Fruit fly (Drosophila melanogaster) whole organism, prepupa: ENCODE results near the gene CG13855.

ENCODE experiments used
- Blimp-1 ChIP-seq: fragments of 200-800 bp; sonication (Bioruptor generic); optimal IDR thresholded peaks from 3 replicates; lab custom pipeline; 2017; ENCODE audit warnings: missing biosample characterization, missing genetic modification characterization, mild to moderate bottlenecking, moderate library complexity, missing genetic modification reagents
- CG10631 ChIP-seq: fragments of 200-800 bp; sonication (Bioruptor generic); optimal IDR thresholded peaks from 2 replicates; lab custom pipeline; 2016; ENCODE audit warnings: missing biosample characterization, missing genetic modification characterization
- CG10669 ChIP-seq: fragments of 200-800 bp; sonication (Bioruptor generic); optimal IDR thresholded peaks from 3 replicates; lab custom pipeline; 2018; ENCODE audit warnings: missing biosample characterization, mild to moderate bottlenecking, missing genetic modification characterization, moderate library complexity
- CG11294 ChIP-seq: fragments of 200-800 bp; sonication (Bioruptor generic); IDR thresholded peaks from 2 replicates; pipeline ENCODE4 v1.3.6; 2022; ENCODE audit warnings: missing biosample characterization, missing genetic modification characterization
- CG11762 ChIP-seq: fragments of 200-800 bp; sonication (Bioruptor generic); optimal IDR thresholded peaks from 3 replicates; lab custom pipeline; 2016; ENCODE audit warnings: missing biosample characterization, missing genetic modification characterization; ENCODE audit not compliant: insufficient read depth
- CG15336 ChIP-seq: fragments of 200-800 bp; sonication (Bioruptor generic); IDR thresholded peaks from 2 replicates; pipeline ENCODE4 v1.3.6; 2022; ENCODE audit warnings: missing biosample characterization, missing genetic modification characterization
- CG1621 ChIP-seq: fragments of 200-800 bp; sonication (Bioruptor generic); optimal IDR thresholded peaks from 3 replicates; lab custom pipeline; 2018; ENCODE audit warnings: missing biosample characterization, mild to moderate bottlenecking, missing genetic modification characterization
- CG16779 ChIP-seq: fragments of 200-800 bp; sonication (Bioruptor generic); optimal IDR thresholded peaks from 3 replicates; lab custom pipeline; 2017; ENCODE audit warnings: missing biosample characterization, mild to moderate bottlenecking, missing genetic modification characterization
- CG3032 ChIP-seq: fragments of 200-800 bp; optimal IDR thresholded peaks from 2 replicates; lab custom pipeline; 2019; ENCODE audit warnings: missing biosample characterization, mild to moderate bottlenecking, missing genetic modification characterization, moderate library complexity
- CG31627 ChIP-seq: fragments of 200-800 bp; sonication (Bioruptor generic); optimal IDR thresholded peaks from 3 replicates; lab custom pipeline; 2016; ENCODE audit warnings: missing biosample characterization, missing genetic modification characterization
- CG3919 ChIP-seq: fragments of 200-800 bp; sonication (Bioruptor generic); optimal IDR thresholded peaks from 3 replicates; lab custom pipeline; 2016; ENCODE audit warnings: missing biosample characterization, missing genetic modification characterization
- CG4318 ChIP-seq: fragments of 200-800 bp; sonication (Bioruptor generic); optimal IDR thresholded peaks from 3 replicates; lab custom pipeline; 2017; ENCODE audit warnings: missing biosample characterization, mild to moderate bottlenecking, missing genetic modification characterization
- CG6163 ChIP-seq: fragments of 200-800 bp; sonication (Bioruptor generic); IDR thresholded peaks from 3 replicates; pipeline ENCODE4 v1.3.6; 2022; ENCODE audit warnings: missing biosample characterization, missing genetic modification characterization
- CG6276 ChIP-seq: fragments of 200-800 bp; sonication (Bioruptor generic); optimal IDR thresholded peaks from 2 replicates; lab custom pipeline; 2017; ENCODE audit warnings: missing biosample characterization, mild to moderate bottlenecking, missing genetic modification characterization
- CG6792 ChIP-seq: fragments of 200-800 bp; sonication (Bioruptor generic); optimal IDR thresholded peaks from 3 replicates; lab custom pipeline; 2016; ENCODE audit warnings: missing biosample characterization, missing genetic modification characterization
- CG6808 ChIP-seq: fragments of 200-800 bp; sonication (Bioruptor generic); optimal IDR thresholded peaks from 3 replicates; lab custom pipeline; 2017; ENCODE audit warnings: missing biosample characterization, missing genetic modification characterization, mild to moderate bottlenecking, moderate library complexity, missing genetic modification reagents
- CG6854 ChIP-seq: fragments of 200-800 bp; sonication (Bioruptor generic); optimal IDR thresholded peaks from 2 replicates; lab custom pipeline; 2017; ENCODE audit warnings: missing biosample characterization, mild to moderate bottlenecking, missing genetic modification characterization
- CG7368 ChIP-seq: fragments of 200-800 bp; sonication (Bioruptor generic); optimal IDR thresholded peaks from 3 replicates; lab custom pipeline; 2016; ENCODE audit warnings: missing biosample characterization, missing genetic modification characterization
- CG8119 ChIP-seq: fragments of 200-800 bp; sonication (Bioruptor generic); IDR thresholded peaks from 3 replicates; pipeline ENCODE4 v1.3.6; 2022; ENCODE audit warnings: missing biosample characterization, missing genetic modification characterization
- CG8319 ChIP-seq: fragments of 200-800 bp; sonication (Bioruptor generic); optimal IDR thresholded peaks from 3 replicates; lab custom pipeline; 2016; ENCODE audit warnings: missing biosample characterization, missing genetic modification characterization
- CG8632 ChIP-seq: fragments of 200-800 bp; sonication (Bioruptor generic); optimal IDR thresholded peaks from 3 replicates; lab custom pipeline; 2016; ENCODE audit warnings: missing biosample characterization, missing genetic modification characterization
- CG9139 ChIP-seq: fragments of 200-800 bp; sonication (Bioruptor generic); optimal IDR thresholded peaks from 3 replicates; lab custom pipeline; 2017; ENCODE audit warnings: missing biosample characterization, mild to moderate bottlenecking, missing genetic modification characterization
- Eip78C ChIP-seq: fragments of 200-800 bp; sonication (Bioruptor generic); peaks from one replicate; lab custom pipeline; 2016; ENCODE audit warnings: missing biosample characterization, missing genetic modification characterization
- Eip93F ChIP-seq: fragments of 200-800 bp; sonication (Bioruptor generic); optimal IDR thresholded peaks from 2 replicates; lab custom pipeline; 2016; ENCODE audit warnings: missing biosample characterization, mild to moderate bottlenecking, missing genetic modification characterization
- Ets21C ChIP-seq: fragments of 200-800 bp; sonication (Bioruptor generic); optimal IDR thresholded peaks from 3 replicates; lab custom pipeline; 2016; ENCODE audit warnings: missing biosample characterization, missing genetic modification characterization
- Ets96B ChIP-seq: fragments of 200-800 bp; optimal IDR thresholded peaks from 2 replicates; lab custom pipeline; 2019; ENCODE audit warnings: missing biosample characterization, mild to moderate bottlenecking, missing genetic modification characterization, moderate library complexity
- Gug ChIP-seq: fragments of 200-800 bp; sonication (Bioruptor generic); IDR thresholded peaks from 2 replicates; pipeline ENCODE4 v1.3.6; 2022; ENCODE audit warnings: missing biosample characterization, missing genetic modification characterization
- Hr38 ChIP-seq: sonication (Bioruptor generic); optimal IDR thresholded peaks from 2 replicates; lab custom pipeline; 2016; ENCODE audit warnings: missing biosample characterization, missing genetic modification characterization
- Hr39 ChIP-seq: fragments of 200-800 bp; sonication (Bioruptor generic); optimal IDR thresholded peaks from 2 replicates; lab custom pipeline; 2016; ENCODE audit warnings: missing biosample characterization, missing genetic modification characterization
- Hr4 ChIP-seq: fragments of 200-800 bp; sonication (Bioruptor generic); optimal IDR thresholded peaks from 3 replicates; lab custom pipeline; 2016; ENCODE audit warnings: missing biosample characterization, missing genetic modification characterization
- Lpt ChIP-seq: fragments of 200-800 bp; sonication (Bioruptor generic); optimal IDR thresholded peaks from 3 replicates; lab custom pipeline; 2016; ENCODE audit warnings: missing biosample characterization, missing genetic modification characterization
- Met ChIP-seq: fragments of 200-800 bp; sonication (Bioruptor generic); optimal IDR thresholded peaks from 3 replicates; lab custom pipeline; 2016; ENCODE audit warnings: missing biosample characterization, missing genetic modification characterization
- OdsH ChIP-seq: fragments of 200-800 bp; sonication (Bioruptor generic); optimal IDR thresholded peaks from 3 replicates; lab custom pipeline; 2016; ENCODE audit warnings: missing biosample characterization, missing genetic modification characterization
- Smox ChIP-seq: fragments of 200-800 bp; sonication (Bioruptor generic); optimal IDR thresholded peaks from 3 replicates; lab custom pipeline; 2016; ENCODE audit warnings: missing biosample characterization, missing genetic modification characterization
- Sox102F ChIP-seq: fragments of 200-800 bp; sonication (Bioruptor generic); optimal IDR thresholded peaks from 2 replicates; lab custom pipeline; 2016; ENCODE audit warnings: missing biosample characterization, mild to moderate bottlenecking, missing genetic modification characterization
- Sox14 ChIP-seq: fragments of 200-800 bp; sonication (Bioruptor generic); optimal IDR thresholded peaks from 3 replicates; lab custom pipeline; 2016; ENCODE audit warnings: missing biosample characterization, missing genetic modification characterization
- Sox15 ChIP-seq: fragments of 200-800 bp; sonication (Bioruptor generic); optimal IDR thresholded peaks from 3 replicates; lab custom pipeline; 2016; ENCODE audit warnings: missing biosample characterization, missing genetic modification characterization
- achi ChIP-seq: fragments of 200-800 bp; sonication (Bioruptor generic); optimal IDR thresholded peaks from 3 replicates; lab custom pipeline; 2016; ENCODE audit warnings: missing biosample characterization, missing genetic modification characterization
- acj6 ChIP-seq: fragments of 200-800 bp; sonication (Bioruptor generic); optimal IDR thresholded peaks from 3 replicates; lab custom pipeline; 2016; ENCODE audit warnings: missing biosample characterization, missing genetic modification characterization
- dac ChIP-seq: fragments of 200-800 bp; sonication (Bioruptor generic); optimal IDR thresholded peaks from 2 replicates; lab custom pipeline; 2017; ENCODE audit warnings: missing biosample characterization, mild to moderate bottlenecking, missing genetic modification characterization
- esn ChIP-seq: fragments of 200-800 bp; sonication (Bioruptor generic); optimal IDR thresholded peaks from 2 replicates; lab custom pipeline; 2016; ENCODE audit warnings: missing biosample characterization, mild to moderate bottlenecking, missing genetic modification characterization, moderate library complexity
- fd59A ChIP-seq: fragments of 200-800 bp; sonication (Bioruptor generic); optimal IDR thresholded peaks from 2 replicates; lab custom pipeline; 2017; ENCODE audit warnings: missing biosample characterization, mild to moderate bottlenecking, missing genetic modification characterization, missing genetic modification reagents
- fd85E ChIP-seq: fragments of 200-800 bp; sonication (Bioruptor generic); optimal IDR thresholded peaks from 3 replicates; lab custom pipeline; 2016; ENCODE audit warnings: missing biosample characterization, missing genetic modification characterization
- net ChIP-seq: fragments of 200-800 bp; sonication (Bioruptor generic); optimal IDR thresholded peaks from 3 replicates; lab custom pipeline; 2016; ENCODE audit warnings: missing biosample characterization, missing genetic modification characterization
- salr ChIP-seq, 2 experiments: fragments of 200-800 bp; sonication (Bioruptor generic); optimal IDR thresholded peaks; 3 replicates each; lab custom pipeline; 2016 to 2018; ENCODE audit warnings: missing biosample characterization in 2 of 2, missing genetic modification characterization in 2 of 2, mild to moderate bottlenecking in 1 of 2
- spab ChIP-seq: fragments of 200-800 bp; sonication (Bioruptor generic); optimal IDR thresholded peaks from 2 replicates; lab custom pipeline; 2017; ENCODE audit warnings: missing biosample characterization, mild to moderate bottlenecking, missing genetic modification characterization, missing genetic modification reagents
- ss ChIP-seq, 2 experiments: fragments of 200-800 bp; sonication (Bioruptor generic); optimal IDR thresholded peaks; 2 replicates in 1 of 2; 3 replicates in 1 of 2; lab custom pipeline; 2017 to 2018; ENCODE audit warnings: mild to moderate bottlenecking in 2 of 2, missing biosample characterization in 2 of 2, missing genetic modification characterization in 2 of 2, moderate library complexity in 1 of 2
- svp ChIP-seq: fragments of 200-800 bp; sonication (Bioruptor generic); peaks from one replicate; lab custom pipeline; 2016; ENCODE audit warnings: missing biosample characterization, missing genetic modification characterization
- topi ChIP-seq: fragments of 200-800 bp; sonication (Bioruptor generic); optimal IDR thresholded peaks from 3 replicates; lab custom pipeline; 2016; ENCODE audit warnings: missing biosample characterization, missing genetic modification characterization
- vri ChIP-seq: fragments of 200-800 bp; sonication (Bioruptor generic); optimal IDR thresholded peaks from 3 replicates; lab custom pipeline; 2016; ENCODE audit warnings: missing biosample characterization, mild to moderate bottlenecking, missing genetic modification characterization

Gene CG13855

dm6 chr3R:22447195-22447873 lies 41.6 kb downstream of the CG13855 start, which contains the start of gene CG34288 (continued):
- no peak for TF ChIP-seq topi (GFP tag; lab: Kevin White, UChicago)
- TF ChIP-seq OdsH = no peak
- no peak for TF ChIP-seq CG8632 (GFP tag; lab: Kevin White, UChicago)
- TF ChIP-seq CG4318 (GFP tag; lab: Kevin White, UChicago) = no peak

DNA sequence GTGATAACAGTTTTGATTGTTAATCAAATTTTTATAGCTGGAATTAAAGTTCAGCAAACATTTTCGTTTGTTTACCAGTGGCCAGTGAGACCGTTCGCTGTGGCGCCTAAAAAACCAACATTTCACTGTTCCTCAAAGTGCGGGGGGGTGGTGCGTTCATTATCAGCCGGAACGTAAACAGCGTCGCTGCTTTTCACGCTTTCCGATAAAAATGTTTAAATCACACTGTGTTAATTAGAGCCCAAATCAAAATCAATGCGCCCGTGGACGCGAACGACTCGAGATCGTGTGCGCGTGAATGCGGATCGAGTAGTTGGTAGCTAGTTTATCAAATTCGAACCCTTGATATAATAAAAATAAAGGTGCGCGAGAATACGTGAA lies 42.1 kb downstream of the CG13855 start, which contains the start of gene CG34376:
Gene CG34376, plus strand, starts transcription at position 226 of the 381 bp plus-strand sequence.
- TF ChIP-seq Sox15 (GFP tag; lab: Kevin White, UChicago) (no peak), Sox14 (GFP tag; lab: Kevin White, UChicago) (peak; percentile 18), CG16779 (tag; lab: Kevin White, UChicago) (no peak), CG8319 (GFP tag; lab: Kevin White, UChicago) (no peak), achi (peak; percentile 24), CG6276 (GFP tag; lab: Kevin White, UChicago) (no peak), CG6163 (GFP tag; lab: Robert Waterston, UW) (peak; percentile 74), CG8119 (GFP tag; lab: Robert Waterston, UW) (peak; percentile 73; the same call in 1 of the 3 replicates), Smox (GFP tag; lab: Kevin White, UChicago) (no peak), CG6792 (GFP tag; lab: Kevin White, UChicago) (no peak), vri (GFP tag; lab: Kevin White, UChicago) (peak; percentile 18), Gug (GFP tag; lab: Robert Waterston, UW) (peak; percentile 51), Lpt (GFP tag; lab: Kevin White, UChicago) (no peak), acj6 (no peak), CG1621 (peak; percentile 94), Met (GFP tag; lab: Kevin White, UChicago) (peak; percentile 5), Ets21C (GFP tag; lab: Kevin White, UChicago) (no peak), CG3032 (tag; lab: Kevin White, UChicago) (peak; percentile 6), Sox102F (GFP tag; lab: Kevin White, UChicago) (no peak), topi (GFP tag; lab: Kevin White, UChicago) (peak; percentile 0), CG9139 (peak; percentile 18), CG10631 (GFP tag; lab: Kevin White, UChicago) (peak; percentile 25), CG11294 (GFP tag; lab: Robert Waterston, UW) (no peak), dac (no peak), Eip93F (GFP tag; lab: Kevin White, UChicago) (no peak), Hr39 (no peak), salr (GFP tag; optimal IDR thresholded peaks at IDR 0.05; lab: Kevin White, UChicago) (peak in 1 of 2 experiments; percentile 55), CG15336 (GFP tag; lab: Robert Waterston, UW) (no peak), fd59A (no peak), CG31627 (GFP tag; lab: Kevin White, UChicago) (no peak), esn (GFP tag; lab: Kevin White, UChicago) (no peak), Blimp-1 (GFP tag; lab: Kevin White, UChicago) (no peak), ss (GFP tag; optimal IDR thresholded peaks at IDR 0.05; lab: Kevin White, UChicago) (no peak), svp (GFP tag; lab: Kevin White, UChicago) (peak; percentile 54), CG7368 (no peak), CG11762 (GFP tag; lab: Kevin White, UChicago) (no peak), Ets96B (no peak), Hr4 (GFP tag; lab: Kevin White, UChicago) (no peak), spab (GFP tag; lab: Kevin White, UChicago) (no peak), fd85E (GFP tag; lab: Kevin White, UChicago) (no peak), CG10669 (no peak), CG6808 (no peak), net (GFP tag; lab: Kevin White, UChicago) (peak; percentile 46), CG6854 (GFP tag; lab: Kevin White, UChicago) (peak; percentile 63), Eip78C (GFP tag; lab: Kevin White, UChicago) (no peak), CG8632 (GFP tag; lab: Kevin White, UChicago) (no peak), CG3919 (GFP tag; lab: Kevin White, UChicago) (peak; percentile 18), Hr38 (GFP tag; lab: Kevin White, UChicago) (no peak)
